Worm (Caenorhabditis elegans) whole organism, L4/young adult: Measurements from ENCODE around the gene str-244.

Experiments
- W03F9.2 ChIP-seq: fragments of 150-350 bp; optimal IDR thresholded peaks from 2 replicates; lab custom pipeline; 2014; ENCODE audit warnings: missing biosample characterization, missing genetic modification characterization
- dao-5 ChIP-seq: sonication (generic microtip); optimal IDR thresholded peaks from 2 replicates; lab custom pipeline; 2016; ENCODE audit warnings: missing genotype, missing genetic modification characterization, moderate library complexity, missing compliant biosample characterization

- TF ChIP-seq dao-5 (tag; lab: Kevin White, UChicago) (no peak), W03F9.2 (no peak)
Observed at ce11 chrV:3069101-3069500, 10.2 kb upstream of the str-244 start, which contains the start of gene str-40.
